Worm (Caenorhabditis elegans) whole organism, midembryonic: ENCODE results near the gene mecr-1.

Experiments used
- cog-1 ChIP-seq: sonication (generic microtip); optimal IDR thresholded peaks from 2 replicates; lab custom pipeline; 2016; ENCODE audit warnings: missing genetic modification characterization, missing compliant biosample characterization
- klf-2 ChIP-seq: fragments of 200-800 bp; sonication (Bioruptor generic); conservative IDR thresholded peaks from 2 replicates; pipeline ENCODE4 v1.3.6; 2022; ENCODE audit warnings: missing genetic modification reagents, missing genetic modification characterization, missing compliant biosample characterization

DNA sequence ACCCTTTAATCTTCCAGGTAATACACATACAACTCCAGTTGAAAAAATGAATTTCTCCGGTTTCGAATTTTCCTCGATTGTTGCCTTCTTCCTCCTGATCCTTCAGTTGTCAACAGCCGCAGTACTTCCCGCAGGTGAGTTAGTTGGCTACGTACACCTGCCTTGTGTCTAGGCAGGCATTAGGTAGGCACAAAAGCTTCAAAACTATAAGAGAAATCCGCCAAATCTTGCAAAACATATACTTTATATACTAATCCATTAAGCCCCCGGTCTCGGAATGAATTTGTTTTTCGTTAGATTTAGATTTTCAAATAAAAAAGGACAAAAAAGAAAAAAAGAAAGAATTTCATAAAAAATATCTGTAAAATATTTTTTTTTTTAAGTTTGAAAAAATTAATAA, 48.2 kb upstream of the mecr-1 start, which contains the start of gene flp-16:
- TF ChIP-seq klf-2 (GFP tag; lab: Robert Waterston, UW) (no peak), cog-1 (tag; lab: Kevin White, UChicago) (no peak)
